Fruit fly (Drosophila melanogaster): ENCODE data around the gene IntS12.

IntS12 gene

dm6 chr3R:26853699-26854098, 9.5 kb upstream of the IntS12 start (continued):
- no peak for TF ChIP-seq CG14710 (tag; optimal IDR thresholded peaks at IDR 0.05)
- no peak for TF ChIP-seq gfzf (GFP tag; optimal IDR thresholded peaks at IDR 0.05)
- no peak for TF ChIP-seq nmo (GFP tag; optimal IDR thresholded peaks at IDR 0.05)
- TF ChIP-seq CG17829 (tag; optimal IDR thresholded peaks at IDR 0.05): no peak
- TF ChIP-seq sug (tag; optimal IDR thresholded peaks at IDR 0.05): no peak
- no peak for TF ChIP-seq eyg (GFP tag; optimal IDR thresholded peaks at IDR 0.05)
- TF ChIP-seq CG6689 (GFP tag; IDR thresholded peaks at IDR 0.05): peak; percentile 31; the same call in 1 of the 2 replicates
- peak; percentile 10 for TF ChIP-seq CG7556 (GFP tag; optimal IDR thresholded peaks at IDR 0.05)
- TF ChIP-seq Atf6 (GFP tag; IDR thresholded peaks at IDR 0.05): peak; percentile 44; the same call in 1 of the 2 replicates
- no peak for TF ChIP-seq tll (GFP tag; optimal IDR thresholded peaks at IDR 0.05)
- TF ChIP-seq oc (tag; optimal IDR thresholded peaks at IDR 0.05): no peak
- TF ChIP-seq dpn (GFP tag; optimal IDR thresholded peaks at IDR 0.05): peak in 1 of 2 experiments; percentile 31
- no peak for TF ChIP-seq az2 (GFP tag; optimal IDR thresholded peaks at IDR 0.05)
- TF ChIP-seq CG7839 (tag; optimal IDR thresholded peaks at IDR 0.05): peak; percentile 24
- no peak for TF ChIP-seq Doc3 (GFP tag; IDR thresholded peaks at IDR 0.05; ENCODE audit: partially characterized antibody)
- TF ChIP-seq br (optimal IDR thresholded peaks at IDR 0.05): no peak
- no peak for TF ChIP-seq CG17802 (tag; optimal IDR thresholded peaks at IDR 0.05)
- no peak for TF ChIP-seq CG15696 (tag; optimal IDR thresholded peaks at IDR 0.05)
- no peak for TF ChIP-seq CG3281 (GFP tag; optimal IDR thresholded peaks at IDR 0.05)
- TF ChIP-seq bab2 (GFP tag; optimal IDR thresholded peaks at IDR 0.05): no peak
- TF ChIP-seq al (GFP tag; IDR thresholded peaks at IDR 0.05): no peak
- no peak for TF ChIP-seq bcd (GFP tag; optimal IDR thresholded peaks at IDR 0.05)
- TF ChIP-seq stwl (tag; optimal IDR thresholded peaks at IDR 0.05): no peak
- no peak for TF ChIP-seq tup (GFP tag; optimal IDR thresholded peaks at IDR 0.05)
- no peak for TF ChIP-seq caup (GFP tag; optimal IDR thresholded peaks at IDR 0.05; ENCODE audit: severe bottlenecking)
- TF ChIP-seq CG9797 (GFP tag; optimal IDR thresholded peaks at IDR 0.05): no peak
- 0 out of 3 replicates have a peak, but pooled peaks have one; percentile 15 for TF ChIP-seq B-H1 (GFP tag; IDR thresholded peaks at IDR 0.05)
- no peak for TF ChIP-seq NK7.1 (GFP tag; optimal IDR thresholded peaks at IDR 0.05)
- TF ChIP-seq mld (GFP tag; IDR thresholded peaks at IDR 0.05; ENCODE audit: partially characterized antibody): no peak
- no peak for TF ChIP-seq Bdp1 (GFP tag; optimal IDR thresholded peaks at IDR 0.05)
- no peak for TF ChIP-seq HLHmδ (GFP tag; optimal IDR thresholded peaks at IDR 0.05)
- peak; percentile 28; the same call in 1 of the 2 replicates for TF ChIP-seq NFAT (GFP tag; IDR thresholded peaks at IDR 0.05)
- peak; percentile 88 for TF ChIP-seq Ets65A (GFP tag)
- no peak for TF ChIP-seq CG14860 (GFP tag; IDR thresholded peaks at IDR 0.05; ENCODE audit: partially characterized antibody)
- no peak for TF ChIP-seq Lhr (GFP tag; optimal IDR thresholded peaks at IDR 0.05)
- TF ChIP-seq Hey (tag; optimal IDR thresholded peaks at IDR 0.05): no peak
- no peak for TF ChIP-seq CG12236 (GFP tag; optimal IDR thresholded peaks at IDR 0.05)
- TF ChIP-seq Hr3 (GFP tag; optimal IDR thresholded peaks at IDR 0.05): no peak
- TF ChIP-seq CG8089 (GFP tag; optimal IDR thresholded peaks at IDR 0.05): no peak
- no peak for TF ChIP-seq zen (tag; optimal IDR thresholded peaks at IDR 0.05)
- TF ChIP-seq Xbp1 (GFP tag; optimal IDR thresholded peaks at IDR 0.05): peak; percentile 26
- peak; percentile 26; the same call in 1 of the 2 replicates for TF ChIP-seq Xrp1 (GFP tag; IDR thresholded peaks at IDR 0.05)
- TF ChIP-seq CG15269 (tag; optimal IDR thresholded peaks at IDR 0.05): peak; percentile 9
- peak; percentile 66 for TF ChIP-seq slbo (GFP tag; IDR thresholded peaks at IDR 0.05)
- TF ChIP-seq Mrtf (GFP tag; IDR thresholded peaks at IDR 0.05): 0 out of 3 replicates have a peak, but pooled peaks have one; percentile 18
- peak; percentile 15 for TF ChIP-seq Abd-B (GFP tag; optimal IDR thresholded peaks at IDR 0.05)
- no peak for TF ChIP-seq Ssrp (tag; optimal IDR thresholded peaks at IDR 0.05)
- 0 out of 2 replicates have a peak, but pooled peaks have one; percentile 33 for TF ChIP-seq Drgx (GFP tag; IDR thresholded peaks at IDR 0.05)
- TF ChIP-seq CG9437 (GFP tag; optimal IDR thresholded peaks at IDR 0.05): peak; percentile 80
- TF ChIP-seq gt (GFP tag; IDR thresholded peaks at IDR 0.05): no peak
- no peak for TF ChIP-seq sima (GFP tag; optimal IDR thresholded peaks at IDR 0.05)

Data from whole organism, embryonic.